Worm (Caenorhabditis elegans) whole organism, L3 larva: ENCODE measurements around the gene ceh-22.

Source experiments
- ceh-28 ChIP-seq: fragments of 150-350 bp; optimal IDR thresholded peaks from 2 replicates; lab custom pipeline; 2014; ENCODE audit warnings: missing biosample characterization, missing genetic modification reagents, missing genetic modification characterization
- egl-27 ChIP-seq: sonication (generic microtip); optimal IDR thresholded peaks from 4 replicates; lab custom pipeline; 2017; ENCODE audit warnings: missing biosample characterization, missing genetic modification reagents, missing genetic modification characterization
- elt-2 ChIP-seq: sonication (generic microtip); optimal IDR thresholded peaks from 2 replicates; lab custom pipeline; 2016; ENCODE audit warnings: missing genetic modification reagents, mild to moderate bottlenecking, missing genetic modification characterization, missing compliant biosample characterization
- nhr-11 ChIP-seq: fragments of 150-350 bp; optimal IDR thresholded peaks from 2 replicates; lab custom pipeline; 2014; ENCODE audit warnings: missing biosample characterization, missing genetic modification characterization

- TF ChIP-seq nhr-11 (tag; lab: Kevin White, UChicago), result no peak
- no peak for TF ChIP-seq ceh-28 (tag; lab: Kevin White, UChicago)
- TF ChIP-seq egl-27 (tag; lab: Kevin White, UChicago), result no peak
- no peak for TF ChIP-seq elt-2 (tag; lab: Kevin White, UChicago)
Measured at ce11 chrV:10630497-10630896, 41.2 kb upstream of the ceh-22 start.
